Worm (Caenorhabditis elegans) whole organism, L4 larva: Measurements from ENCODE around the gene nfx-1.

Experiments
- F10B5.3 ChIP-seq: sonication (generic microtip); optimal IDR thresholded peaks from 2 replicates; lab custom pipeline; 2016; ENCODE audit warnings: mild to moderate bottlenecking, missing genetic modification characterization, missing compliant biosample characterization
- F37D6.2 ChIP-seq: sonication (generic microtip); optimal IDR thresholded peaks from 2 replicates; lab custom pipeline; 2016; ENCODE audit warnings: mild to moderate bottlenecking, missing genetic modification characterization, missing compliant biosample characterization
- T26A8.4 ChIP-seq: fragments of 200-800 bp; sonication (Bioruptor generic); IDR thresholded peaks from 2 replicates; pipeline ENCODE4 v1.3.6; 2022; ENCODE audit warnings: missing genetic modification characterization, missing compliant biosample characterization
- Y48G9A.11 ChIP-seq: fragments of 200-800 bp; sonication (Bioruptor generic); IDR thresholded peaks from 2 replicates; pipeline ENCODE4 v1.3.6; 2022; ENCODE audit warnings: missing genetic modification reagents, missing genetic modification characterization, missing compliant biosample characterization
- Y75B8A.6 ChIP-seq: fragments of 200-800 bp; sonication (Bioruptor generic); IDR thresholded peaks from 2 replicates; pipeline ENCODE4 v1.3.6; 2022; ENCODE audit warnings: missing genetic modification reagents, missing genetic modification characterization, missing compliant biosample characterization
- ZK337.2 ChIP-seq: fragments of 200-800 bp; sonication (Bioruptor generic); IDR thresholded peaks from 2 replicates; pipeline ENCODE4 v1.3.6; 2022; ENCODE audit warnings: missing genetic modification reagents, missing genetic modification characterization, missing compliant biosample characterization
- aha-1 ChIP-seq: fragments of 150-350 bp; peaks from one replicate; lab custom pipeline; 2014; ENCODE audit warnings: missing biosample characterization, missing genetic modification characterization
- ama-1 ChIP-seq: fragments of 150-350 bp; optimal IDR thresholded peaks from 2 replicates; lab custom pipeline; 2014; ENCODE audit warnings: inconsistent platforms, mixed read lengths
- ceh-20 ChIP-seq: fragments of 200-800 bp; sonication (Bioruptor generic); IDR thresholded peaks from 2 replicates; pipeline ENCODE4 v1.3.6; 2022; ENCODE audit warnings: missing genetic modification reagents, missing genetic modification characterization, missing compliant biosample characterization
- ceh-44 ChIP-seq: fragments of 200-800 bp; sonication (Bioruptor generic); IDR thresholded peaks from 2 replicates; pipeline ENCODE4 v1.3.6; 2022; ENCODE audit warnings: missing genetic modification reagents, missing genetic modification characterization, missing compliant biosample characterization
- ctbp-1 ChIP-seq: fragments of 200-800 bp; sonication (Bioruptor generic); IDR thresholded peaks from 2 replicates; pipeline ENCODE4 v1.3.6; 2022; ENCODE audit warnings: missing genetic modification reagents, missing genetic modification characterization, missing compliant biosample characterization
- daf-12 ChIP-seq: fragments of 150-350 bp; optimal IDR thresholded peaks from 2 replicates; lab custom pipeline; 2014; ENCODE audit warnings: missing biosample characterization, missing genetic modification reagents, missing genetic modification characterization
- daf-16 ChIP-seq, 3 experiments: sonication (generic microtip); optimal IDR thresholded peaks; 2 replicates each; lab custom pipeline; 2016 to 2017; ENCODE audit warnings: missing genetic modification characterization in 3 of 3, missing genetic modification reagents in 3 of 3, mild to moderate bottlenecking in 2 of 3, missing compliant biosample characterization in 2 of 3, missing biosample characterization in 1 of 3, moderate library complexity in 1 of 3
- daf-8 ChIP-seq: fragments of 200-800 bp; sonication (Bioruptor generic); IDR thresholded peaks from 2 replicates; pipeline ENCODE4 v1.3.6; 2022; ENCODE audit warnings: missing genetic modification characterization, missing compliant biosample characterization
- dmd-6 ChIP-seq: fragments of 200-800 bp; sonication (Bioruptor generic); IDR thresholded peaks from 2 replicates; pipeline ENCODE4 v1.3.6; 2022; ENCODE audit warnings: missing genetic modification reagents, missing genetic modification characterization, missing compliant biosample characterization
- dmd-8 ChIP-seq: fragments of 200-800 bp; sonication (Bioruptor generic); IDR thresholded peaks from 2 replicates; pipeline ENCODE4 v1.3.6; 2022; ENCODE audit warnings: missing genetic modification characterization, missing compliant biosample characterization
- dmd-9 ChIP-seq: fragments of 200-800 bp; sonication (Bioruptor generic); IDR thresholded peaks from 2 replicates; pipeline ENCODE4 v1.3.6; 2022; ENCODE audit warnings: missing genetic modification reagents, missing genetic modification characterization, missing compliant biosample characterization
- dpl-1 ChIP-seq: fragments of 150-350 bp; optimal IDR thresholded peaks from 2 replicates; lab custom pipeline; 2014; ENCODE audit warnings: missing biosample characterization, missing genetic modification reagents, missing genetic modification characterization
- egl-43 ChIP-seq: fragments of 200-800 bp; sonication (Bioruptor generic); IDR thresholded peaks from 2 replicates; pipeline ENCODE4 v1.3.6; 2022; ENCODE audit warnings: missing genetic modification reagents, missing genetic modification characterization, missing compliant biosample characterization
- gei-8 ChIP-seq: fragments of 200-800 bp; sonication (Bioruptor generic); optimal IDR thresholded peaks from 2 replicates; lab custom pipeline; 2018; ENCODE audit warnings: mild to moderate bottlenecking, missing genetic modification characterization, missing compliant biosample characterization
- lin-1 ChIP-seq: fragments of 200-800 bp; sonication (Bioruptor generic); IDR thresholded peaks from 2 replicates; pipeline ENCODE4 v1.3.6; 2022; ENCODE audit warnings: missing genetic modification reagents, missing genetic modification characterization, missing compliant biosample characterization
- lin-13 ChIP-seq: fragments of 150-350 bp; optimal IDR thresholded peaks from 2 replicates; lab custom pipeline; 2014; ENCODE audit warnings: missing biosample characterization, missing genetic modification reagents, missing genetic modification characterization
- madf-9 ChIP-seq: fragments of 200-800 bp; sonication (Bioruptor generic); conservative IDR thresholded peaks from 2 replicates; pipeline ENCODE4 v1.3.6; 2022; ENCODE audit warnings: missing genetic modification reagents, missing genetic modification characterization, missing compliant biosample characterization
- mdl-1 ChIP-seq, 2 experiments: fragments of 150-350 bp in 1 of 2; sonication (generic microtip) in 1 of 2; optimal IDR thresholded peaks; 2 replicates each; lab custom pipeline; 2014 to 2017; ENCODE audit warnings: missing biosample characterization in 2 of 2, missing genetic modification characterization in 2 of 2
- mes-2 ChIP-seq: sonication (generic microtip); optimal IDR thresholded peaks from 2 replicates; lab custom pipeline; 2016; ENCODE audit warnings: missing genotype, mild to moderate bottlenecking, missing genetic modification characterization, missing compliant biosample characterization; ENCODE audit not compliant: poor library complexity, severe bottlenecking
- mxl-2 ChIP-seq: fragments of 200-800 bp; sonication (Bioruptor generic); conservative IDR thresholded peaks from 2 replicates; pipeline ENCODE4 v1.3.6; 2022; ENCODE audit warnings: missing genetic modification reagents, missing genetic modification characterization, missing compliant biosample characterization
- nhr-11 ChIP-seq: fragments of 150-350 bp; optimal IDR thresholded peaks from 2 replicates; lab custom pipeline; 2014; ENCODE audit warnings: missing biosample characterization, missing genetic modification characterization
- nhr-111 ChIP-seq: fragments of 200-800 bp; sonication (Bioruptor generic); optimal IDR thresholded peaks from 2 replicates; lab custom pipeline; 2018; ENCODE audit warnings: mild to moderate bottlenecking, missing genetic modification characterization, missing compliant biosample characterization
- nhr-237 ChIP-seq: sonication (generic microtip); optimal IDR thresholded peaks from 2 replicates; lab custom pipeline; 2017; ENCODE audit warnings: missing biosample characterization, missing genetic modification characterization
- nhr-28 ChIP-seq: fragments of 150-350 bp; optimal IDR thresholded peaks from 2 replicates; lab custom pipeline; 2014; ENCODE audit warnings: missing biosample characterization, missing genetic modification characterization
- nhr-41 ChIP-seq: fragments of 200-800 bp; sonication (Bioruptor generic); IDR thresholded peaks from 2 replicates; pipeline ENCODE4 v1.3.6; 2022; ENCODE audit warnings: missing genetic modification reagents, missing genetic modification characterization, missing compliant biosample characterization
- nhr-48 ChIP-seq: sonication (generic microtip); optimal IDR thresholded peaks from 2 replicates; lab custom pipeline; 2016; ENCODE audit warnings: mild to moderate bottlenecking, missing genetic modification characterization, missing compliant biosample characterization
- nhr-76 ChIP-seq: fragments of 150-350 bp; optimal IDR thresholded peaks from 2 replicates; lab custom pipeline; 2014; ENCODE audit warnings: missing biosample characterization, missing genetic modification characterization
- nhr-77 ChIP-seq: fragments of 150-350 bp; optimal IDR thresholded peaks from 2 replicates; lab custom pipeline; 2014; ENCODE audit warnings: missing biosample characterization, missing genetic modification characterization
- php-3 ChIP-seq: fragments of 200-800 bp; sonication (Bioruptor generic); IDR thresholded peaks from 2 replicates; pipeline ENCODE4 v1.3.6; 2022; ENCODE audit warnings: missing genetic modification reagents, missing genetic modification characterization, missing compliant biosample characterization
- skn-1 ChIP-seq: fragments of 150-350 bp; optimal IDR thresholded peaks from 2 replicates; lab custom pipeline; 2014; ENCODE audit warnings: missing biosample characterization, missing genetic modification characterization
- snpc-1.2 ChIP-seq: fragments of 200-800 bp; sonication (Bioruptor generic); IDR thresholded peaks from 2 replicates; pipeline ENCODE4 v1.3.6; 2022; ENCODE audit warnings: missing genetic modification reagents, missing genetic modification characterization, missing compliant biosample characterization
- spr-1 ChIP-seq: sonication (generic microtip); optimal IDR thresholded peaks from 2 replicates; lab custom pipeline; 2016; ENCODE audit warnings: mild to moderate bottlenecking, missing genetic modification characterization, missing compliant biosample characterization
- spr-3 ChIP-seq: fragments of 200-800 bp; sonication (Bioruptor generic); optimal IDR thresholded peaks from 2 replicates; lab custom pipeline; 2018; ENCODE audit warnings: mild to moderate bottlenecking, missing genetic modification characterization, missing compliant biosample characterization
- tra-1 ChIP-seq: fragments of 200-800 bp; sonication (Bioruptor generic); IDR thresholded peaks from 2 replicates; pipeline ENCODE4 v1.3.6; 2022; ENCODE audit warnings: missing genetic modification reagents, missing genetic modification characterization, missing compliant biosample characterization
- vab-7 ChIP-seq: fragments of 200-800 bp; sonication (Bioruptor generic); IDR thresholded peaks from 2 replicates; pipeline ENCODE4 v1.3.6; 2022; ENCODE audit warnings: missing genetic modification reagents, missing genetic modification characterization, missing compliant biosample characterization
- zfp-2 ChIP-seq: sonication (generic microtip); optimal IDR thresholded peaks from 2 replicates; lab custom pipeline; 2016; ENCODE audit warnings: mild to moderate bottlenecking, missing genetic modification characterization, missing compliant biosample characterization
- zip-2 ChIP-seq: fragments of 150-350 bp; optimal IDR thresholded peaks from 2 replicates; lab custom pipeline; 2014; ENCODE audit warnings: missing biosample characterization, missing genetic modification characterization

nfx-1 gene

DNA sequence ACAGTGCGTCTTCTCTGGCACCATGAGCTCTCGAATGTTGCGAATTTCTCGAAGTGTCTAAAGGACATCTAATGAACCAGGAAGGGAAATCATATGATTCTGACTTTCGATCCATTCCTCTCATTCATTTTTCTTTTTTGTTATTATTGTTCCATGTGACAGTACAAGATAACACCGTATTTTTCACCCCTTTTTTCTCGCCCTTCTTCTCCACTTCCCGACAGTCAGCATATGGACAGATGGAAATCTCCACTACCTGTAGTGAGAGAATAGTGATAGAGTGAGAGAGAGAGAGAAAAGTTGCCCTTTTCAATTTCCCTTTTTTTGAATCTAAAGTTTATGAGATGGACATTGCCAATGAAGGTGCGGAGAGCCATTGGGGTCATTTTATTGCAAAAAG lies 14.4 kb upstream of the nfx-1 start (continued):
- TF ChIP-seq snpc-1.2 (GFP tag; lab: Robert Waterston, UW), result no peak
- TF ChIP-seq vab-7 (GFP tag; lab: Robert Waterston, UW), result no peak
- TF ChIP-seq dmd-9 (GFP tag; lab: Robert Waterston, UW), result no peak
- TF ChIP-seq nhr-76 (tag; lab: Kevin White, UChicago), result no peak
- no peak for TF ChIP-seq daf-12 (tag; lab: Kevin White, UChicago)
- no peak for TF ChIP-seq spr-1 (tag; lab: Kevin White, UChicago)
- TF ChIP-seq tra-1 (GFP tag; lab: Robert Waterston, UW), result no peak
- no peak for TF ChIP-seq ceh-44
- TF ChIP-seq zfp-2 (tag; lab: Kevin White, UChicago), result no peak
- no peak for TF ChIP-seq F37D6.2
- no peak for TF ChIP-seq zip-2 (tag; lab: Kevin White, UChicago)
- TF ChIP-seq ZK337.2 (GFP tag; lab: Robert Waterston, UW), result no peak
- no peak for TF ChIP-seq nhr-111
- TF ChIP-seq dmd-8, result no peak
- no peak for TF ChIP-seq T26A8.4 (GFP tag; lab: Robert Waterston, UW)
- TF ChIP-seq lin-13 (GFP tag; lab: Kevin White, UChicago), result no peak
- no peak for TF ChIP-seq Y75B8A.6 (GFP tag; lab: Robert Waterston, UW)
- no peak for TF ChIP-seq nhr-237 (tag; lab: Kevin White, UChicago)
- no peak for TF ChIP-seq php-3
- peak in 1 of 2 experiments; percentile 50 for TF ChIP-seq mdl-1 (tag; optimal IDR thresholded peaks at IDR 0.05; lab: Kevin White, UChicago)
- no peak for TF ChIP-seq nhr-11 (tag; lab: Kevin White, UChicago)
- no peak for TF ChIP-seq skn-1
- no peak for TF ChIP-seq ctbp-1 (GFP tag; lab: Robert Waterston, UW)
- TF ChIP-seq nhr-77 (tag; lab: Kevin White, UChicago), result peak; percentile 24
- TF ChIP-seq nhr-48 (tag; lab: Kevin White, UChicago), result no peak
- no peak for TF ChIP-seq gei-8
- TF ChIP-seq mes-2 (tag; lab: Kevin White, UChicago), result peak; percentile 19
- TF ChIP-seq nhr-41 (GFP tag; lab: Robert Waterston, UW), result no peak
- TF ChIP-seq ceh-20 (GFP tag; lab: Robert Waterston, UW), result no peak
- no peak for TF ChIP-seq mxl-2 (GFP tag; lab: Robert Waterston, UW)
- TF ChIP-seq F10B5.3 (tag; lab: Kevin White, UChicago), result no peak
- no peak for TF ChIP-seq daf-8 (GFP tag; lab: Robert Waterston, UW)
- TF ChIP-seq dmd-6 (GFP tag; lab: Robert Waterston, UW), result peak; percentile 71
- no peak for TF ChIP-seq ama-1
- TF ChIP-seq lin-1, result no peak
- TF ChIP-seq spr-3 (GFP tag; lab: Kevin White, UChicago), result no peak
- TF ChIP-seq egl-43 (GFP tag; lab: Robert Waterston, UW), result no peak
- TF ChIP-seq aha-1 (tag; lab: Kevin White, UChicago), result peak; percentile 95
- TF ChIP-seq Y48G9A.11 (GFP tag; lab: Robert Waterston, UW), result no peak
- TF ChIP-seq madf-9 (GFP tag; lab: Robert Waterston, UW), result no peak
- TF ChIP-seq nhr-28 (tag; lab: Kevin White, UChicago), result peak; percentile 90
- TF ChIP-seq daf-16 (GFP tag; optimal IDR thresholded peaks at IDR 0.05; lab: Kevin White, UChicago), result no peak
- TF ChIP-seq daf-16 (tag; optimal IDR thresholded peaks at IDR 0.05; lab: Kevin White, UChicago), result no peak
- TF ChIP-seq dpl-1 (GFP tag; lab: Kevin White, UChicago), result peak; percentile 7
